Fruit fly (Drosophila melanogaster) whole organism, embryonic: ENCODE results near the gene Pp2A-29B.

ENCODE experiments used
- Bdp1 ChIP-seq: fragments of 200-800 bp; sonication (Bioruptor generic); optimal IDR thresholded peaks from 3 replicates; lab custom pipeline; 2016; ENCODE audit warnings: missing biosample characterization, missing genetic modification characterization
- CG10274 ChIP-seq: fragments of 200-800 bp; sonication (Bioruptor generic); optimal IDR thresholded peaks from 3 replicates; lab custom pipeline; 2017; ENCODE audit warnings: missing biosample characterization, mild to moderate bottlenecking, missing genetic modification characterization
- CG10565 ChIP-seq: fragments of 200-800 bp; sonication (Bioruptor generic); optimal IDR thresholded peaks from 3 replicates; lab custom pipeline; 2016; ENCODE audit warnings: missing biosample characterization, mild to moderate bottlenecking, missing genetic modification characterization
- CG10654 ChIP-seq: fragments of 200-800 bp; sonication (Bioruptor generic); optimal IDR thresholded peaks from 2 replicates; lab custom pipeline; 2016; ENCODE audit warnings: missing biosample characterization, missing genetic modification characterization
- CG10979 ChIP-seq: fragments of 200-800 bp; sonication (Bioruptor generic); optimal IDR thresholded peaks from 2 replicates; lab custom pipeline; 2018; ENCODE audit warnings: missing biosample characterization, mild to moderate bottlenecking, missing genetic modification characterization, moderate library complexity
- CG11085 ChIP-seq: fragments of 200-800 bp; sonication (Bioruptor generic); IDR thresholded peaks from 2 replicates; pipeline ENCODE4 v1.3.6; 2022; ENCODE audit warnings: missing biosample characterization, missing genetic modification characterization
- CG11696 ChIP-seq: fragments of 200-800 bp; sonication (Bioruptor generic); IDR thresholded peaks from 2 replicates; pipeline ENCODE4 v1.3.6; 2022; ENCODE audit warnings: missing biosample characterization, missing genetic modification characterization
- CG12071 ChIP-seq: fragments of 200-800 bp; sonication (Bioruptor generic); optimal IDR thresholded peaks from 3 replicates; lab custom pipeline; 2018; ENCODE audit warnings: missing biosample characterization, mild to moderate bottlenecking, missing genetic modification characterization
- CG12744 ChIP-seq: fragments of 200-800 bp; sonication (Bioruptor generic); optimal IDR thresholded peaks from 2 replicates; lab custom pipeline; 2016; ENCODE audit warnings: missing biosample characterization, missing genetic modification characterization
- CG13296 ChIP-seq: fragments of 200-800 bp; sonication (Bioruptor generic); optimal IDR thresholded peaks from 3 replicates; lab custom pipeline; 2018; ENCODE audit warnings: missing biosample characterization, mild to moderate bottlenecking, missing genetic modification characterization
- CG2889 ChIP-seq: fragments of 200-800 bp; sonication (Bioruptor generic); IDR thresholded peaks from 3 replicates; pipeline ENCODE4 v1.3.6; 2022; ENCODE audit warnings: missing biosample characterization, missing genetic modification characterization
- CG31365 ChIP-seq: fragments of 200-800 bp; sonication (Bioruptor generic); optimal IDR thresholded peaks from 2 replicates; lab custom pipeline; 2018; ENCODE audit warnings: missing biosample characterization, mild to moderate bottlenecking, missing genetic modification characterization
- CG32532 ChIP-seq: fragments of 200-800 bp; sonication (Bioruptor generic); IDR thresholded peaks from 2 replicates; pipeline ENCODE4 v1.3.6; 2022; ENCODE audit warnings: missing biosample characterization, missing genetic modification characterization
- CG3281 ChIP-seq: fragments of 200-800 bp; sonication (Bioruptor generic); optimal IDR thresholded peaks from 3 replicates; lab custom pipeline; 2017; ENCODE audit warnings: missing biosample characterization, mild to moderate bottlenecking, missing genetic modification characterization
- CG34376 ChIP-seq: fragments of 200-800 bp; sonication (Bioruptor generic); optimal IDR thresholded peaks from 2 replicates; lab custom pipeline; 2018; ENCODE audit warnings: missing biosample characterization, mild to moderate bottlenecking, missing genetic modification characterization
- CG7271 ChIP-seq: fragments of 200-800 bp; sonication (Bioruptor generic); optimal IDR thresholded peaks from 2 replicates; lab custom pipeline; 2018; ENCODE audit warnings: missing biosample characterization, mild to moderate bottlenecking, missing genetic modification characterization, moderate library complexity
- CG8765 ChIP-seq: fragments of 200-800 bp; sonication (Bioruptor generic); IDR thresholded peaks from 2 replicates; pipeline ENCODE4 v1.3.6; 2022; ENCODE audit warnings: missing biosample characterization, missing genetic modification characterization
- CG9437 ChIP-seq: fragments of 200-800 bp; sonication (Bioruptor generic); optimal IDR thresholded peaks from 2 replicates; lab custom pipeline; 2018; ENCODE audit warnings: missing biosample characterization, mild to moderate bottlenecking, missing genetic modification characterization
- CG9727 ChIP-seq: fragments of 200-800 bp; sonication (Bioruptor generic); optimal IDR thresholded peaks from 3 replicates; lab custom pipeline; 2017; ENCODE audit warnings: missing biosample characterization, mild to moderate bottlenecking, missing genetic modification characterization
- CrebB ChIP-seq: fragments of 200-800 bp; sonication (Bioruptor generic); optimal IDR thresholded peaks from 3 replicates; lab custom pipeline; 2018; ENCODE audit warnings: missing biosample characterization, mild to moderate bottlenecking, missing genetic modification characterization
- Dbx ChIP-seq: fragments of 200-800 bp; sonication (Bioruptor generic); IDR thresholded peaks from 3 replicates; pipeline ENCODE4 v1.3.6; 2022; ENCODE audit warnings: missing biosample characterization, missing genetic modification characterization
- Dip2 ChIP-seq: fragments of 200-800 bp; sonication (Bioruptor generic); IDR thresholded peaks from 2 replicates; pipeline ENCODE4 v1.3.6; 2022; ENCODE audit warnings: missing biosample characterization, missing genetic modification characterization
- Doc2 ChIP-seq: fragments of 200-800 bp; sonication (Bioruptor generic); IDR thresholded peaks from 2 replicates; pipeline ENCODE4 v1.3.6; 2022; ENCODE audit warnings: missing biosample characterization, missing genetic modification characterization
- Fer3 ChIP-seq: fragments of 200-800 bp; sonication (Bioruptor generic); optimal IDR thresholded peaks from 2 replicates; lab custom pipeline; 2018; ENCODE audit warnings: missing biosample characterization, mild to moderate bottlenecking, missing genetic modification characterization, moderate library complexity
- Lim3 ChIP-seq: fragments of 200-800 bp; sonication (Bioruptor generic); IDR thresholded peaks from 2 replicates; pipeline ENCODE4 v1.3.6; 2022; ENCODE audit warnings: missing biosample characterization, missing genetic modification characterization
- Mad ChIP-seq: fragments of 200-800 bp; sonication (Bioruptor generic); optimal IDR thresholded peaks from 2 replicates; lab custom pipeline; 2016; ENCODE audit warnings: missing biosample characterization, missing genetic modification characterization
- Mrtf ChIP-seq: fragments of 200-800 bp; sonication (Bioruptor generic); IDR thresholded peaks from 3 replicates; pipeline ENCODE4 v1.3.6; 2022; ENCODE audit warnings: missing biosample characterization, missing genetic modification characterization
- NK7.1 ChIP-seq: fragments of 200-800 bp; sonication (Bioruptor generic); optimal IDR thresholded peaks from 3 replicates; lab custom pipeline; 2016; ENCODE audit warnings: missing biosample characterization, missing genetic modification characterization
- Nf-YA ChIP-seq: fragments of 200-800 bp; sonication (Bioruptor generic); IDR thresholded peaks from 2 replicates; pipeline ENCODE4 v1.3.6; 2022; ENCODE audit warnings: missing biosample characterization, missing genetic modification characterization
- Poxn ChIP-seq: fragments of 200-800 bp; sonication (Bioruptor generic); IDR thresholded peaks from 2 replicates; pipeline ENCODE4 v1.3.6; 2022; ENCODE audit warnings: missing biosample characterization, missing genetic modification characterization
- Sry-δ ChIP-seq: fragments of 200-800 bp; sonication (Bioruptor generic); optimal IDR thresholded peaks from 2 replicates; lab custom pipeline; 2016; ENCODE audit warnings: missing biosample characterization, missing genetic modification characterization
- Taf1 ChIP-seq: fragments of 200-800 bp; sonication (Bioruptor generic); IDR thresholded peaks from 2 replicates; pipeline ENCODE4 v1.3.6; 2022; ENCODE audit warnings: missing biosample characterization, missing genetic modification characterization
- abd-A ChIP-seq: fragments of 200-800 bp; sonication (Bioruptor generic); optimal IDR thresholded peaks from 3 replicates; lab custom pipeline; 2019; ENCODE audit warnings: missing biosample characterization, mild to moderate bottlenecking, missing genetic modification characterization, moderate library complexity
- cas ChIP-seq: fragments of 200-800 bp; sonication (Bioruptor generic); IDR thresholded peaks from 2 replicates; pipeline ENCODE4 v1.3.6; 2022; ENCODE audit warnings: missing biosample characterization, missing genetic modification characterization
- crp ChIP-seq, 2 experiments: fragments of 200-800 bp; sonication (Bioruptor generic); optimal IDR thresholded peaks; 2 replicates in 1 of 2; 3 replicates in 1 of 2; lab custom pipeline; 2017; ENCODE audit warnings: missing biosample characterization in 2 of 2, missing genetic modification characterization in 2 of 2, mild to moderate bottlenecking in 1 of 2, moderate library complexity in 1 of 2
- dimm ChIP-seq: fragments of 200-800 bp; sonication (Bioruptor generic); IDR thresholded peaks from 2 replicates; pipeline ENCODE4 v1.3.6; 2022; ENCODE audit warnings: missing biosample characterization, missing genetic modification characterization
- dysf ChIP-seq: fragments of 200-800 bp; sonication (Bioruptor generic); IDR thresholded peaks from 3 replicates; pipeline ENCODE4 v1.3.6; 2022; ENCODE audit warnings: missing biosample characterization, missing genetic modification characterization
- fd96Cb ChIP-seq: fragments of 200-800 bp; sonication (Bioruptor generic); optimal IDR thresholded peaks from 2 replicates; lab custom pipeline; 2018; ENCODE audit warnings: missing biosample characterization, mild to moderate bottlenecking, missing genetic modification characterization, moderate library complexity
- gcm ChIP-seq: fragments of 200-800 bp; sonication (Bioruptor generic); optimal IDR thresholded peaks from 2 replicates; lab custom pipeline; 2019; ENCODE audit warnings: missing biosample characterization, mild to moderate bottlenecking, missing genetic modification characterization, moderate library complexity
- gsb ChIP-seq: fragments of 200-800 bp; sonication (Bioruptor generic); IDR thresholded peaks from 2 replicates; pipeline ENCODE4 v1.3.6; 2022; ENCODE audit warnings: missing biosample characterization, missing genetic modification characterization
- ind ChIP-seq: fragments of 200-800 bp; sonication (Bioruptor generic); optimal IDR thresholded peaks from 3 replicates; lab custom pipeline; 2016; ENCODE audit warnings: missing biosample characterization, missing genetic modification characterization
- jing ChIP-seq: fragments of 200-800 bp; sonication (Bioruptor generic); optimal IDR thresholded peaks from 2 replicates; lab custom pipeline; 2018; ENCODE audit warnings: missing biosample characterization, mild to moderate bottlenecking, missing genetic modification characterization
- luna ChIP-seq: fragments of 200-800 bp; sonication (Bioruptor generic); optimal IDR thresholded peaks from 2 replicates; lab custom pipeline; 2016; ENCODE audit warnings: missing biosample characterization, missing genetic modification characterization
- odd ChIP-seq: fragments of 200-800 bp; sonication (Bioruptor generic); optimal IDR thresholded peaks from 2 replicates; lab custom pipeline; 2017; ENCODE audit warnings: missing biosample characterization, mild to moderate bottlenecking, missing genetic modification characterization
- salm ChIP-seq: fragments of 200-800 bp; sonication (Bioruptor generic); optimal IDR thresholded peaks from 2 replicates; lab custom pipeline; 2018; ENCODE audit warnings: missing biosample characterization, mild to moderate bottlenecking, missing genetic modification characterization
- seq ChIP-seq: fragments of 200-800 bp; sonication (Bioruptor generic); IDR thresholded peaks from 2 replicates; pipeline ENCODE4 v1.3.6; 2022; ENCODE audit warnings: missing biosample characterization, missing genetic modification characterization
- tap ChIP-seq: fragments of 200-800 bp; optimal IDR thresholded peaks from 3 replicates; lab custom pipeline; 2019; ENCODE audit warnings: missing biosample characterization, mild to moderate bottlenecking, missing genetic modification characterization, moderate library complexity
- trh ChIP-seq: fragments of 200-800 bp; sonication (Bioruptor generic); optimal IDR thresholded peaks from 2 replicates; lab custom pipeline; 2016; ENCODE audit warnings: missing biosample characterization, missing genetic modification characterization
- ttk ChIP-seq: fragments of 200-800 bp; sonication (Bioruptor generic); IDR thresholded peaks from 2 replicates; pipeline ENCODE4 v2.1.2; 2022; ENCODE audit warnings: missing biosample characterization, missing genetic modification characterization
- tup ChIP-seq: fragments of 200-800 bp; sonication (Bioruptor generic); optimal IDR thresholded peaks from 2 replicates; lab custom pipeline; 2016; ENCODE audit warnings: missing biosample characterization, mild to moderate bottlenecking, missing genetic modification characterization, moderate library complexity
- vfl ChIP-seq: fragments of 200-800 bp; sonication (Bioruptor generic); optimal IDR thresholded peaks from 2 replicates; lab custom pipeline; 2016; ENCODE audit warnings: missing biosample characterization, missing genetic modification characterization
- wor ChIP-seq: fragments of 200-800 bp; sonication (Bioruptor generic); IDR thresholded peaks from 2 replicates; pipeline ENCODE4 v1.3.6; 2022; ENCODE audit warnings: missing biosample characterization, missing genetic modification characterization
- zfh1 ChIP-seq: fragments of 200-800 bp; sonication (Bioruptor generic); IDR thresholded peaks from 3 replicates; pipeline ENCODE4 v1.3.6; 2022; ENCODE audit warnings: missing biosample characterization, missing genetic modification characterization

Gene Pp2A-29B

dm6 chr2L:8334705-8335104, 31.1 kb upstream of the Pp2A-29B start (continued):
- TF ChIP-seq salm (tag; lab: Kevin White, UChicago) (no peak), CG12071 (GFP tag; lab: Kevin White, UChicago) (no peak), ind (GFP tag; lab: Kevin White, UChicago) (no peak), Fer3 (tag; lab: Kevin White, UChicago) (no peak), CG7271 (no peak), vfl (GFP tag; lab: Kevin White, UChicago) (no peak), CG11085 (GFP tag; lab: Robert Waterston, UW) (no peak), CG2889 (GFP tag; lab: Robert Waterston, UW) (no peak), gcm (GFP tag; lab: Kevin White, UChicago) (no peak), CG31365 (tag; lab: Kevin White, UChicago) (no peak), jing (GFP tag; lab: Kevin White, UChicago) (no peak), gsb (no peak), Dbx (GFP tag; lab: Robert Waterston, UW) (no peak), CG32532 (GFP tag; lab: Robert Waterston, UW) (0 out of 2 replicates have a peak, but pooled peaks have one; percentile 32), Doc2 (no peak), Nf-YA (no peak), CrebB (no peak), ttk (GFP tag; lab: Robert Waterston, UW) (no peak), tup (no peak), CG34376 (GFP tag; lab: Kevin White, UChicago) (no peak), CG8765 (GFP tag; lab: Robert Waterston, UW) (no peak), Sry-δ (GFP tag; lab: Kevin White, UChicago) (no peak), fd96Cb (tag; lab: Kevin White, UChicago) (no peak), CG10274 (GFP tag; lab: Kevin White, UChicago) (no peak), CG9437 (GFP tag; lab: Kevin White, UChicago) (no peak), Taf1 (GFP tag; lab: Robert Waterston, UW) (no peak), CG10979 (peak; percentile 49), Lim3 (no peak), Bdp1 (GFP tag; lab: Kevin White, UChicago) (no peak), CG10654 (GFP tag; lab: Kevin White, UChicago) (no peak), CG10565 (GFP tag; lab: Kevin White, UChicago) (no peak), odd (GFP tag; lab: Kevin White, UChicago) (no peak), luna (GFP tag; lab: Kevin White, UChicago) (no peak), abd-A (no peak), crp (GFP tag; optimal IDR thresholded peaks at IDR 0.05; lab: Kevin White, UChicago) (no peak), NK7.1 (GFP tag; lab: Kevin White, UChicago) (no peak), dimm (no peak), CG3281 (GFP tag; lab: Kevin White, UChicago) (no peak), dysf (GFP tag; lab: Robert Waterston, UW) (no peak), Dip2 (GFP tag; lab: Robert Waterston, UW) (no peak), tap (tag; lab: Kevin White, UChicago) (no peak), CG11696 (no peak), CG12744 (GFP tag; lab: Kevin White, UChicago) (peak; percentile 31), cas (GFP tag; lab: Robert Waterston, UW) (no peak), Poxn (GFP tag; lab: Robert Waterston, UW) (no peak), wor (GFP tag; lab: Robert Waterston, UW) (no peak), Mrtf (0 out of 3 replicates have a peak, but pooled peaks have one; percentile 19), CG9727 (GFP tag; lab: Kevin White, UChicago) (no peak), CG13296 (GFP tag; lab: Kevin White, UChicago) (no peak), seq (GFP tag; lab: Robert Waterston, UW) (no peak), zfh1 (peak; percentile 63; the same call in 2 of the 3 replicates), trh (GFP tag; lab: Kevin White, UChicago) (no peak), Mad (GFP tag; lab: Kevin White, UChicago) (no peak)
